Worm (Caenorhabditis elegans): ENCODE measurements around the gene F21D9.11.

ce11 chrV:19293025-19293424 lies 41.1 kb downstream of the F21D9.11 start, which contains the start of gene F55C9.5:
- TF ChIP-seq hmbx-1 (tag; optimal IDR thresholded peaks at IDR 0.05) (no peak), ama-1 (optimal IDR thresholded peaks at IDR 0.05) (no peak), ets-7 (tag; optimal IDR thresholded peaks at IDR 0.05) (no peak), tra-4 (tag; optimal IDR thresholded peaks at IDR 0.05) (no peak), flt-1 (GFP tag; IDR thresholded peaks at IDR 0.05) (no peak), ceh-36 (tag; optimal IDR thresholded peaks at IDR 0.05) (no peak), hmg-4 (GFP tag; optimal IDR thresholded peaks at IDR 0.05) (no peak), pes-1 (GFP tag; IDR thresholded peaks at IDR 0.05) (no peak)

Data from whole organism, early embryonic.